Worm (Caenorhabditis elegans) whole organism, midembryonic: ENCODE data around the gene C15C7.6.

Source experiments
- T22C8.4 ChIP-seq: fragments of 200-800 bp; sonication (Bioruptor generic); IDR thresholded peaks from 2 replicates; pipeline ENCODE4 v1.3.6; 2022; ENCODE audit warnings: missing genetic modification characterization, missing compliant biosample characterization
- cog-1 ChIP-seq: sonication (generic microtip); optimal IDR thresholded peaks from 2 replicates; lab custom pipeline; 2016; ENCODE audit warnings: missing genetic modification characterization, missing compliant biosample characterization
- flt-1 ChIP-seq: fragments of 200-800 bp; sonication (Bioruptor generic); IDR thresholded peaks from 2 replicates; pipeline ENCODE4 v1.3.6; 2022; ENCODE audit warnings: missing genetic modification characterization, missing compliant biosample characterization
- klf-2 ChIP-seq: fragments of 200-800 bp; sonication (Bioruptor generic); conservative IDR thresholded peaks from 2 replicates; pipeline ENCODE4 v1.3.6; 2022; ENCODE audit warnings: missing genetic modification reagents, missing genetic modification characterization, missing compliant biosample characterization
- med-1 ChIP-seq: sonication (generic microtip); optimal IDR thresholded peaks from 2 replicates; lab custom pipeline; 2017; ENCODE audit warnings: missing genetic modification characterization, mild to moderate bottlenecking, missing compliant biosample characterization, antibody characterized with exemption, missing genetic modification reagents; ENCODE audit not compliant: insufficient read depth
- ref-1 ChIP-seq: fragments of 200-800 bp; sonication (Bioruptor generic); conservative IDR thresholded peaks from 2 replicates; pipeline ENCODE4 v1.3.6; 2022; ENCODE audit warnings: missing genetic modification reagents, missing genetic modification characterization, missing compliant biosample characterization
- tab-1 ChIP-seq: fragments of 200-800 bp; sonication (Bioruptor generic); IDR thresholded peaks from 2 replicates; pipeline ENCODE4 v1.3.6; 2022; ENCODE audit warnings: missing genetic modification characterization, missing compliant biosample characterization
- ztf-23 ChIP-seq: fragments of 200-800 bp; sonication (Bioruptor generic); IDR thresholded peaks from 2 replicates; pipeline ENCODE4 v1.3.6; 2022; ENCODE audit warnings: missing genetic modification reagents, missing genetic modification characterization, missing compliant biosample characterization
- ztf-29 ChIP-seq: fragments of 200-800 bp; sonication (Bioruptor generic); IDR thresholded peaks from 2 replicates; pipeline ENCODE4 v1.3.6; 2022; ENCODE audit warnings: missing genetic modification reagents, missing genetic modification characterization, missing compliant biosample characterization

DNA sequence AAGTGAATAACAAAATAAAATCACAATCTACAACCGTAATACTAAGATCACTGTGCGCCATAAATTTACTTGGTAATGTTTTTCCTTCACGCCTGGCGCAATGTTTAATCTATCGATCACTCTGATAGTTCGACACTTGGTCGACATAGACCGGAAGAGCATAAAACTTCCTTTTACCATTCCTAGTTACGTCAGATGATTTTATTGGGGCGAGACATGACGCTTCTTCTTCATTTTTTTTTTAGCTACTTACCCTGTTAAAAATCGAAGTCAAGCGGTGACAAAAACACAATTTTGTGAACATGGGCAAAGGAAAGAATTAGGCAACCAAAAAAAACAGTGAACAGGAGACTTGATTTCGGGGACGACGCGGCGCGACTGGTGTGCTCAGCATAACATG, 15.8 kb downstream of the C15C7.6 start:
- TF ChIP-seq cog-1 (no peak), flt-1 (GFP tag; lab: Robert Waterston, UW) (no peak), T22C8.4 (GFP tag; lab: Robert Waterston, UW) (no peak), ztf-29 (GFP tag; lab: Robert Waterston, UW) (no peak), klf-2 (GFP tag; lab: Robert Waterston, UW) (no peak), ref-1 (GFP tag; lab: Robert Waterston, UW) (no peak), tab-1 (GFP tag; lab: Robert Waterston, UW) (no peak), ztf-23 (no peak), med-1 (GFP tag; lab: Kevin White, UChicago) (no peak)
